Fruit fly (Drosophila melanogaster): Measurements from ENCODE around the gene Glut1.
"Not testable (repeated sequence)": the region's sequence is repeated elsewhere in the genome, so short reads cannot be mapped to it uniquely, and the experiment has no call there.

DNA sequence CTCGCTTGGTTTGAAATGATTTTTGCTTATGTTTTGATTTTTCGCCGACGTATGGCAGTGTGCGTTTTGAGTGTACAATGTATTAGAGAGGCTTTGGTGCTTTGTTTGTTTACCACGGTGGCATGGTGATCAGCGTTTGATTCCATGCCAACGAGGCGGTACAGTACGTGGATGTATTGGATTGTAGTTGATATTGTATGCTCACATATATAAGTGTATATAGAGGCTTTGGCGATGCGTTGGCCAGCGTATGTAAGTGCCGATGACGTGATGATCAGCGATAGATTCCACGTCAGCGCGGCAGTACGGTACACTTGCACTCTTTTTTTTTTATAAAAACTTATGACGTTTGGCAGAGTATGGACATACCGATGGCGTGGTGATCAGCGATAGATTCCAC is 48.8 kb upstream of the Glut1 start, which contains the start of gene CG12502:
- not testable (repeated sequence) for TF ChIP-seq OdsH (GFP tag; optimal IDR thresholded peaks at IDR 0.05); topi (GFP tag; optimal IDR thresholded peaks at IDR 0.05); CG3032 (tag; optimal IDR thresholded peaks at IDR 0.05); Gug (GFP tag; IDR thresholded peaks at IDR 0.05); Lpt (GFP tag; optimal IDR thresholded peaks at IDR 0.05)

Data from whole organism, prepupa.